Worm (Caenorhabditis elegans): Measurements from ENCODE around the gene Y57A10C.11.
"Not testable (repeated sequence)": the region's sequence is repeated elsewhere in the genome, so short reads cannot be mapped to it uniquely, and the experiment has no call there.

Gene Y57A10C.11

DNA sequence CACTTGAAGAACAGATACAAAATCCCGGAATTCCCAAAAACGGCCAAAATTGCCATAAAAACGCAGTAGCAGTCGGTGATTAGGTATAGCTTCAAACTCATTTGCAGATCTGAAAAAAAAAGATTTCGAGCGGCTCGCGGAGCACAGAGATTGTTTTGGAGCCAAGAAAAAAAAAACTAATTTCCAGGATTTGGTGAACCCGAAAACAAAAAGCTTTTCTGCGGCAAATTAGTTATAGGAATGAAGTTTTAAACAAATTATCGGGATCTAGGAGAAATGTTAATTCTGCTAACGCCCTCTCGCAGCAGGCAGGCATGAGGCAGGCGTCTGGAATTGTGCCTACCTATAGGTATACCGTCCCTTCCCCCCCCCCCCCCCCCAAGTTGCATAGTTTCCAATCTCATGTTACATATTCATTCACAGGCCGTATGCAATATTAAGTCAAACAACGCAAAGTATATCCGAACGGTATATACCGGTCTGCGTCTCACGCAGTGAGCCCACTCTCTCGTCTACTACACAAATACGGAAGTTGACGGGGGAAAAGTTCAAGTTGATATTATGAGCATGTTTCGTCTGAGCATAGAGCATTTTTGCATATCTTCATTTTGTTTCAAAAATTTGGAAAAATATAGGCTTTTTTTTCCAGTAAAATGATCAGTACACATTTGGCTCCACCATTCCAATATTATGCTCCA is 30.1 kb upstream of the Y57A10C.11 start, which contains the start of the genes W05H5.1 and pitr-6:
TSS of gene W05H5.1 (minus strand) at position 101 of the 698 bp plus-strand sequence.
TSS of gene pitr-6 (plus strand) at position 648 of the 698 bp plus-strand sequence.
- TF ChIP-seq pha-4 (tag; optimal IDR thresholded peaks at IDR 0.05): peak; percentile 14
- TF ChIP-seq ces-1 (GFP tag; optimal IDR thresholded peaks at IDR 0.05): no peak

DNA sequence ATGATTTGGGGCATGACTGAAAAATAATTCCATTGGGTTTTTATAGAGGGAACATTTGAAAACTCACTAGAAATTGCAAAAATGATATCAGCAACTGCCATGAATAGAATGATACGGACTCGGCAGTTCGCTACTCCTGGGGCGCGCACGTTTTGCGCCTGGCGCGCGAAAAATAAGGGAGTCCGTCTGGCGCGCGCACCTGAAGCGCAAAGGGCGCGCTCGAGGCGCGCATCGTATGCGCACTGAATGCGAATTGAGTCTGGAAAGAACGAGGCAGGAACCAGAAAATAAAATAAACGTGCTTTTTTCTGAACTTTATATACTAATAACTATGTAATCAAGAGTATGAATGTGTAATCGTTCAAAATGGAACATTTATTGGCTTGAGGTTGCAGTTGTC is 26.5 kb upstream of the Y57A10C.11 start, which contains the start of gene Y57A10C.10:
TSS of gene Y57A10C.10 (minus strand) at position 101 of the 400 bp plus-strand sequence.
- not testable (repeated sequence) for TF ChIP-seq blmp-1 (tag; optimal IDR thresholded peaks at IDR 0.05); elt-1 (tag; optimal IDR thresholded peaks at IDR 0.05; ENCODE audit: borderline replicate concordance, insufficient read depth); snpc-4 (tag; optimal IDR thresholded peaks at IDR 0.05)

DNA sequence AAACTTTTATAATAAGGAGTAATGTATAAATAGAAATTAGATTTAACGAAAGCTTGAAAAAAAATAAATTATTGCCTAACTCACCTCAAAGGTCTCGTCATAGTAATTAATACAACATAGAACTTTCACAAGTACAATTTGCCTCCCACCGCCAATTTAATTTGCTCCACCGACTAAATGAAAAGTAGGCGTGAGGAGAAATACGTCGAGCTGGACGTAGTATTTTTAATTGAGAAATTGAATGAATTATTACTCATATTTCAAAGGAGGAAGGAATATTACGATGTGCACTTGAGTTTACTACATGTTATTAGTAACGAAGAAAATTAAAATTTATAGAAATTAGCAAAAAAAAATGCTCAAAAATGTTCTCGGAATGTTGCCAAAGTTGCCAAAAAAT is 23.7 kb upstream of the Y57A10C.11 start, which contains the start of gene Y57A10C.9:
TSS of gene Y57A10C.9 (minus strand) at position 101 of the 400 bp plus-strand sequence.
- TF ChIP-seq ceh-43 (GFP tag; optimal IDR thresholded peaks at IDR 0.05) (no peak), tbx-8 (GFP tag; optimal IDR thresholded peaks at IDR 0.05) (no peak), ham-2 (GFP tag; optimal IDR thresholded peaks at IDR 0.05) (no peak), nhr-237 (tag; optimal IDR thresholded peaks at IDR 0.05) (no peak), ceh-39 (tag; optimal IDR thresholded peaks at IDR 0.05) (no peak), nhr-12 (tag; optimal IDR thresholded peaks at IDR 0.05) (no peak), unc-39 (tag; optimal IDR thresholded peaks at IDR 0.05) (no peak)

DNA sequence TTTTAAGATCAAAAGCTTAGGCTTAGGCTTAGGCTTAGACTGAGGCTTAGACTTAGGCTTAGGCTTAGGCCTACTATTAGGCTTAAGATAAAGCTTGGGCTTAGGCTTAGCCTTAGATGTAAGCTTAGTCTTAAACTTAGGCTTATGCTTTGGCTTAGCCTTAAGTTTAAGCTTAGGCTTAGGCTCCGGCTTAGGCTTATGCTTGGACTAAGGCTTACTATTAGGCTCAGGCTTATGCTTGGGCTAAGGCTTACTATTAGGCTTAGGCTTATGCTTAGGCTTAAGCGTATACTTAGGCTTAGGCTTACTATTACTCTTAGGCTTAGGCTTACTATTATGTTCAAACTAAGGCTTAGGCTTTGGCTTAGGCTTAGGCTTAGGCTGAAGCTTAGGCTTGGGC is 22.0 kb upstream of the Y57A10C.11 start:
- no peak for TF ChIP-seq unc-120 (tag; optimal IDR thresholded peaks at IDR 0.05; ENCODE audit: poor library complexity, severe bottlenecking)
- peak; percentile 65 for TF ChIP-seq ham-2 (GFP tag; optimal IDR thresholded peaks at IDR 0.05)

DNA sequence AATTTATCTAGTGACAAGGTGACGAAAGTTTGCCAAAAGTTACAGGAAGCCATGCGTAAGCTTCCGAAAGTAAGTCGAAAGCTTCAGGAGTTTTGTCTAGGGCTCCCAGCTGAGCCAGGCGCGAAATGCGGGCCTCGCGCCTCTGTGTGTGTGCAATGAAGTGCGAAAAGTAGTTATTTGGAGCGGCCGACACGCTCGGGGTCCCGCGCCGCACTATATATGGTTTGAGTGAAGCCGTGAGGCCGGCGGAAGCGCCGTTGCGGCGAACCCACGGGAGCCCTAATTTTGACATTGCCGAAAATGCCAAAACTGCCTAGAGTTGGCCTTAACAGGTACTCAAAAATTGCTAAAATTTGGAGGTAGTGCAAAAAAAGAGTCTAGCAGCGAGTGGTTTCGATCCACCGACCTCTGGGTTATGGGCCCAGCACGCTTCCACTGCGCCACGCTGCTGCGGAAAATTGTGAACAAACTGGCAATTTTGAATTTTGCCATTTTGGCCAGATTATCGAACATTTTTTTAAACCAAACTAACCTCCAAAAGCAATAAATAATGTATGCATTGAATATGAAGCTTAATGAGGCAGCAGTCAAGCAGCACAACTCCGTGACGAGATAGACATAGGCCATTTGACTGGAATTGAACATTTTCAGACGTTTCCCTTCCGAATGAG is 20.6 kb upstream of the Y57A10C.11 start:
- TF ChIP-seq mab-5 (tag; optimal IDR thresholded peaks at IDR 0.05) (no peak), nhr-12 (tag; optimal IDR thresholded peaks at IDR 0.05) (no peak), ztf-11 (tag; optimal IDR thresholded peaks at IDR 0.05) (no peak), nhr-237 (tag; optimal IDR thresholded peaks at IDR 0.05) (no peak), mep-1 (tag; optimal IDR thresholded peaks at IDR 0.05) (no peak), nhr-2 (tag; optimal IDR thresholded peaks at IDR 0.05) (no peak), ces-1 (GFP tag; optimal IDR thresholded peaks at IDR 0.05) (no peak), unc-120 (tag; optimal IDR thresholded peaks at IDR 0.05; ENCODE audit: poor library complexity, severe bottlenecking) (no peak), cnd-1 (tag; optimal IDR thresholded peaks at IDR 0.05) (no peak), sptf-1 (tag; optimal IDR thresholded peaks at IDR 0.05) (no peak), flh-1 (GFP tag; optimal IDR thresholded peaks at IDR 0.05) (no peak), ceh-43 (GFP tag; optimal IDR thresholded peaks at IDR 0.05) (no peak), mls-2 (tag; optimal IDR thresholded peaks at IDR 0.05) (no peak), drap-1 (GFP tag; optimal IDR thresholded peaks at IDR 0.05) (no peak), elt-1 (tag; optimal IDR thresholded peaks at IDR 0.05; ENCODE audit: borderline replicate concordance, insufficient read depth) (no peak), ceh-39 (tag; optimal IDR thresholded peaks at IDR 0.05) (no peak), ham-2 (GFP tag; optimal IDR thresholded peaks at IDR 0.05) (no peak), snpc-4 (tag; optimal IDR thresholded peaks at IDR 0.05) (no peak), blmp-1 (tag; optimal IDR thresholded peaks at IDR 0.05) (no peak), zip-8 (tag; optimal IDR thresholded peaks at IDR 0.05) (no peak)

DNA sequence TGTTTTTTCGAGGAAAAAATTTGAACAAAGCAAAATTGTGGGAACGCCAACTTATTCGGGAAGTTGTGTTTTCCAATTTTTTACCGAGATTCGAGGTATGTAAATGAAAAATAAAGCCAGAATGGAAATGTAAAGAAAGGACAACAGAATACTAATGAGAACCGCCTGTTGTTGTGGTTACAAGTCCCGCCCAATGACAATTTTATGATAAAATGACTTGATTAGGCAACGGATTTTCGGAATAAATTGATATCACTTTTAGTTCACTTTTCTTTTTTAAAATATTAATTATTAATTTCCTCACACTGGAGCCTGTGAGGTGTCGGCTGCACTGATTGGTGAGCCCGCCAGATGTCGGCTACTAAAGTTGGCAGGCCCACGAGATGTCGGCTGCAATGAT is 17.7 kb upstream of the Y57A10C.11 start, which contains the start of gene dct-12:
TSS of gene dct-12 (minus strand) at position 101 of the 400 bp plus-strand sequence.
- TF ChIP-seq lin-32 (GFP tag; optimal IDR thresholded peaks at IDR 0.05): no peak

DNA sequence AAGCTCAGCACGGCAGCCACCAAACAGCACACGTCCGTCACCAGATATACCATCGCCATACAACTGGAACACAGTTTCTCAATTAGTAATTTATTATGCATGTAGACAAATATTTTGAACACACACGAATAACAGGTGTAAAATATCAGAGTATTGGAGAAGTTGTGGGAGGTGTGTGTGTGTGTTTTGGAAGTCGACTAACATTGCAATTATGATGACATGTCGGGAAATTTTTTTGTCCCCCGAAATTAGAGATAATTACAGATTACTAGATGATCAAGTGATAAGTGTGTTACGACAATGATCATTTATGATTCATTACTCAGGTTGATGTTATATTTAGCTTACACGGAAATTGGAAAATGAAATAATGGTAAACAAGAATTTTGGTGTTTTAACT is 15.0 kb upstream of the Y57A10C.11 start, which contains the start of gene Y57A10C.8:
TSS of gene Y57A10C.8 (minus strand) at position 101 of the 400 bp plus-strand sequence.
- TF ChIP-seq lsy-2 (tag; optimal IDR thresholded peaks at IDR 0.05): no peak
- no peak for TF ChIP-seq ceh-43 (GFP tag; optimal IDR thresholded peaks at IDR 0.05)
- TF ChIP-seq hlh-1 (tag; optimal IDR thresholded peaks at IDR 0.05): no peak
- TF ChIP-seq ceh-39 (tag; optimal IDR thresholded peaks at IDR 0.05): no peak
- no peak for TF ChIP-seq ztf-11 (tag; optimal IDR thresholded peaks at IDR 0.05)
- no peak for TF ChIP-seq lin-32 (GFP tag; optimal IDR thresholded peaks at IDR 0.05)
- no peak for TF ChIP-seq unc-120 (tag; optimal IDR thresholded peaks at IDR 0.05; ENCODE audit: poor library complexity, severe bottlenecking)
- TF ChIP-seq unc-62 (GFP tag; optimal IDR thresholded peaks at IDR 0.05): no peak
- no peak for TF ChIP-seq nhr-237 (tag; optimal IDR thresholded peaks at IDR 0.05)
- TF ChIP-seq ceh-83 (GFP tag; optimal IDR thresholded peaks at IDR 0.05): no peak
